Fruit fly (Drosophila melanogaster) whole organism, prepupa: ENCODE results near the gene Cyt-c1L.

Experiments
- CG3919 ChIP-seq: fragments of 200-800 bp; sonication (Bioruptor generic); optimal IDR thresholded peaks from 3 replicates; lab custom pipeline; 2016; ENCODE audit warnings: missing biosample characterization, missing genetic modification characterization
- CG8632 ChIP-seq: fragments of 200-800 bp; sonication (Bioruptor generic); optimal IDR thresholded peaks from 3 replicates; lab custom pipeline; 2016; ENCODE audit warnings: missing biosample characterization, missing genetic modification characterization
- CG9139 ChIP-seq: fragments of 200-800 bp; sonication (Bioruptor generic); optimal IDR thresholded peaks from 3 replicates; lab custom pipeline; 2017; ENCODE audit warnings: missing biosample characterization, mild to moderate bottlenecking, missing genetic modification characterization
- Gug ChIP-seq: fragments of 200-800 bp; sonication (Bioruptor generic); IDR thresholded peaks from 2 replicates; pipeline ENCODE4 v1.3.6; 2022; ENCODE audit warnings: missing biosample characterization, missing genetic modification characterization
- Hr39 ChIP-seq: fragments of 200-800 bp; sonication (Bioruptor generic); optimal IDR thresholded peaks from 2 replicates; lab custom pipeline; 2016; ENCODE audit warnings: missing biosample characterization, missing genetic modification characterization
- Lpt ChIP-seq: fragments of 200-800 bp; sonication (Bioruptor generic); optimal IDR thresholded peaks from 3 replicates; lab custom pipeline; 2016; ENCODE audit warnings: missing biosample characterization, missing genetic modification characterization
- spab ChIP-seq: fragments of 200-800 bp; sonication (Bioruptor generic); optimal IDR thresholded peaks from 2 replicates; lab custom pipeline; 2017; ENCODE audit warnings: missing biosample characterization, mild to moderate bottlenecking, missing genetic modification characterization, missing genetic modification reagents
- topi ChIP-seq: fragments of 200-800 bp; sonication (Bioruptor generic); optimal IDR thresholded peaks from 3 replicates; lab custom pipeline; 2016; ENCODE audit warnings: missing biosample characterization, missing genetic modification characterization

DNA sequence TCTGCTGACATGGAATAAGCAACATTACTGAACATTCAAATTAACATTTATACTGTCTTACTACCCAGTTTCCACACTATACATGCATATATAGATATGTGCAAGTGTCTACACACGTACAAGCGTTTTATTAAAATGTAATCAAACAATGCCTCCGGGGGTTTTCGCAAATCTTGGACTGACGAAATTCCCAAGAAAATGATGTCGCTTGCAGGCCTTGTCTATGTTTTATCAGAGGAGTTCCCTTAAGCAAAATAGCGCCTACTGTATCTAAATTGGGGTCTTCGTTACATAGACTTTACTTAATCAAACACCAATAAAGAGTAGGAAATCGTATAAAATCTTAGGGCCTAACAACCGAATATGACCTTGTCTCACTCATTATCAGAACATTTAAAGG, 44.3 kb downstream of the Cyt-c1L start:
- TF ChIP-seq Lpt (GFP tag; lab: Kevin White, UChicago), result no peak
- TF ChIP-seq Hr39 (GFP tag; lab: Kevin White, UChicago), result no peak
- no peak for TF ChIP-seq CG9139 (GFP tag; lab: Kevin White, UChicago)
- TF ChIP-seq spab (GFP tag; lab: Kevin White, UChicago), result no peak
- TF ChIP-seq Gug (GFP tag; lab: Robert Waterston, UW), result no peak
- no peak for TF ChIP-seq topi (GFP tag; lab: Kevin White, UChicago)
- no peak for TF ChIP-seq CG8632 (GFP tag; lab: Kevin White, UChicago)
- no peak for TF ChIP-seq CG3919 (GFP tag; lab: Kevin White, UChicago)
